Worm (Caenorhabditis elegans) whole organism, young adult: ENCODE measurements around the gene C45B2.1.

Experiments
- B0019.2 ChIP-seq: fragments of 200-800 bp; sonication (Bioruptor generic); conservative IDR thresholded peaks from 2 replicates; pipeline ENCODE4 v1.3.6; 2022; ENCODE audit warnings: missing genetic modification reagents, missing genetic modification characterization, missing compliant biosample characterization
- F10E7.11 ChIP-seq: sonication (generic microtip); optimal IDR thresholded peaks from 2 replicates; lab custom pipeline; 2017; ENCODE audit warnings: mild to moderate bottlenecking, missing genetic modification characterization, moderate library complexity, missing compliant biosample characterization
- Y56A3A.18 ChIP-seq: fragments of 200-800 bp; sonication (Bioruptor generic); IDR thresholded peaks from 2 replicates; pipeline ENCODE4 v1.3.6; 2022; ENCODE audit warnings: missing genetic modification reagents, missing genetic modification characterization, missing compliant biosample characterization
- akir-1 ChIP-seq: fragments of 200-800 bp; sonication (Bioruptor generic); optimal IDR thresholded peaks from 2 replicates; lab custom pipeline; 2018; ENCODE audit warnings: mild to moderate bottlenecking, missing genetic modification characterization, moderate library complexity, missing compliant biosample characterization
- athp-1 ChIP-seq: sonication (generic microtip); optimal IDR thresholded peaks from 2 replicates; lab custom pipeline; 2017; ENCODE audit warnings: mild to moderate bottlenecking, missing genetic modification characterization, missing compliant biosample characterization
- attf-5 ChIP-seq: fragments of 200-800 bp; sonication (Bioruptor generic); optimal IDR thresholded peaks from 2 replicates; lab custom pipeline; 2018; ENCODE audit warnings: mild to moderate bottlenecking, missing genetic modification characterization, missing compliant biosample characterization
- attf-6 ChIP-seq: fragments of 200-800 bp; sonication (Bioruptor generic); IDR thresholded peaks from 2 replicates; pipeline ENCODE4 v1.3.6; 2022; ENCODE audit warnings: missing genetic modification reagents, missing genetic modification characterization, missing compliant biosample characterization
- ceh-58 ChIP-seq: fragments of 200-800 bp; sonication (Bioruptor generic); IDR thresholded peaks from 2 replicates; pipeline ENCODE4 v1.3.6; 2022; ENCODE audit warnings: missing genetic modification characterization, missing compliant biosample characterization
- dpff-1 ChIP-seq: sonication (generic microtip); optimal IDR thresholded peaks from 2 replicates; lab custom pipeline; 2017; ENCODE audit warnings: mild to moderate bottlenecking, missing genetic modification characterization, missing compliant biosample characterization
- egrh-3 ChIP-seq: fragments of 200-800 bp; sonication (Bioruptor generic); IDR thresholded peaks from 2 replicates; pipeline ENCODE4 v1.3.6; 2022; ENCODE audit warnings: missing genetic modification reagents, missing genetic modification characterization, missing compliant biosample characterization
- him-1 ChIP-seq: sonication (generic microtip); optimal IDR thresholded peaks from 2 replicates; lab custom pipeline; 2016; ENCODE audit warnings: missing genotype, missing genetic modification reagents, missing genetic modification characterization, missing compliant biosample characterization
- hlh-26 ChIP-seq: fragments of 200-800 bp; sonication (Bioruptor generic); conservative IDR thresholded peaks from 2 replicates; pipeline ENCODE4 v1.3.6; 2022; ENCODE audit warnings: missing genetic modification reagents, missing genetic modification characterization, missing compliant biosample characterization
- let-607 ChIP-seq, 2 experiments: fragments of 200-800 bp in 1 of 2; sonication (Bioruptor generic) in 1 of 2; sonication (generic microtip) in 1 of 2; optimal IDR thresholded peaks; 2 replicates each; lab custom pipeline; 2016 to 2018; ENCODE audit warnings: mild to moderate bottlenecking in 2 of 2, missing compliant biosample characterization in 2 of 2, missing genetic modification characterization in 2 of 2, moderate library complexity in 2 of 2, missing genotype in 1 of 2
- lsl-1 ChIP-seq: fragments of 200-800 bp; sonication (Bioruptor generic); optimal IDR thresholded peaks from 2 replicates; lab custom pipeline; 2018; ENCODE audit warnings: mild to moderate bottlenecking, missing genetic modification characterization, moderate library complexity, missing compliant biosample characterization
- madf-3 ChIP-seq: fragments of 200-800 bp; sonication (Bioruptor generic); IDR thresholded peaks from 2 replicates; pipeline ENCODE4 v1.3.6; 2022; ENCODE audit warnings: missing genetic modification reagents, missing genetic modification characterization, missing compliant biosample characterization
- nfya-1 ChIP-seq: sonication (generic microtip); optimal IDR thresholded peaks from 2 replicates; lab custom pipeline; 2017; ENCODE audit warnings: antibody characterized with exemption, missing compliant biosample characterization, missing genetic modification characterization, borderline replicate concordance; ENCODE audit not compliant: insufficient read depth
- nfyb-1 ChIP-seq: fragments of 200-800 bp; sonication (Bioruptor generic); IDR thresholded peaks from 2 replicates; pipeline ENCODE4 v1.3.6; 2022; ENCODE audit warnings: missing genetic modification reagents, missing genetic modification characterization, missing compliant biosample characterization
- nhr-120 ChIP-seq: fragments of 200-800 bp; sonication (Bioruptor generic); IDR thresholded peaks from 2 replicates; pipeline ENCODE4 v1.3.6; 2022; ENCODE audit warnings: missing genetic modification characterization, missing compliant biosample characterization
- nhr-27 ChIP-seq: fragments of 200-800 bp; sonication (Bioruptor generic); optimal IDR thresholded peaks from 2 replicates; lab custom pipeline; 2018; ENCODE audit warnings: mild to moderate bottlenecking, missing genetic modification characterization, moderate library complexity, missing compliant biosample characterization
- somi-1 ChIP-seq: fragments of 200-800 bp; sonication (Bioruptor generic); optimal IDR thresholded peaks from 2 replicates; lab custom pipeline; 2018; ENCODE audit warnings: mild to moderate bottlenecking, missing genetic modification characterization, missing compliant biosample characterization
- sptf-2 ChIP-seq: fragments of 200-800 bp; sonication (Bioruptor generic); optimal IDR thresholded peaks from 2 replicates; lab custom pipeline; 2018; ENCODE audit warnings: mild to moderate bottlenecking, missing genetic modification characterization, missing compliant biosample characterization
- zfh-2 ChIP-seq: fragments of 200-800 bp; sonication (Bioruptor generic); conservative IDR thresholded peaks from 2 replicates; pipeline ENCODE4 v1.3.6; 2022; ENCODE audit warnings: missing genetic modification reagents, missing genetic modification characterization, missing compliant biosample characterization
- ztf-25 ChIP-seq: fragments of 200-800 bp; sonication (Bioruptor generic); IDR thresholded peaks from 2 replicates; pipeline ENCODE4 v1.3.6; 2022; ENCODE audit warnings: missing genetic modification reagents, missing genetic modification characterization, missing compliant biosample characterization

The C45B2.1 gene

DNA sequence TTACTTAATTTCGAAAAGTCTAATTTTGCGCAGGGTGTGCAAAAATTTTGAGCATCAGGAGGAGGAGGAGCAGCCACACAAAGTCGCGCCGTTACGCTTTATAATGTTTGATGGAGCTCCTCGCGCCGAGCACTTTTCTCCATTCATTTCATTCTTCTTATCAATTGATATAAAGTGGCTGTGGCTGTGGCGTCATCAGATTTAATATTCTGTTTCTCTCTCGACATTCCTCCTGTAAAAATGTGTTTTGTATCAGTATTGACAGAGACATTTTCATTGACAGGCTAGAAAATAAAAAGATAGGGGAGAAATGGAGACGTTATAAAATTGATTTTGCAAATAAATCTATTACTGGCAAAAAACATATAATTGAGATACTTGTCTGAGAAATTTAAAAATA lies 43.4 kb downstream of the C45B2.1 start (continued):
- TF ChIP-seq zfh-2 (GFP tag; lab: Robert Waterston, UW) (no peak), nfyb-1 (GFP tag; lab: Robert Waterston, UW) (no peak), nfya-1 (no peak), dpff-1 (tag; lab: Kevin White, UChicago) (no peak), let-607 (tag; optimal IDR thresholded peaks at IDR 0.05; lab: Kevin White, UChicago) (peak in 1 of 2 experiments; percentile 12), nhr-27 (tag; lab: Kevin White, UChicago) (no peak), sptf-2 (GFP tag; lab: Kevin White, UChicago) (no peak), madf-3 (GFP tag; lab: Robert Waterston, UW) (no peak), egrh-3 (GFP tag; lab: Robert Waterston, UW) (no peak), Y56A3A.18 (GFP tag; lab: Robert Waterston, UW) (no peak), attf-6 (GFP tag; lab: Robert Waterston, UW) (no peak), nhr-120 (no peak), akir-1 (GFP tag; lab: Kevin White, UChicago) (no peak), ztf-25 (GFP tag; lab: Robert Waterston, UW) (no peak), athp-1 (tag; lab: Kevin White, UChicago) (no peak), lsl-1 (GFP tag; lab: Kevin White, UChicago) (no peak), hlh-26 (no peak), him-1 (tag; lab: Kevin White, UChicago) (no peak), attf-5 (GFP tag; lab: Kevin White, UChicago) (no peak), F10E7.11 (tag; lab: Kevin White, UChicago) (no peak)
- TF ChIP-seq, all 124 proteins: peak for 6

DNA sequence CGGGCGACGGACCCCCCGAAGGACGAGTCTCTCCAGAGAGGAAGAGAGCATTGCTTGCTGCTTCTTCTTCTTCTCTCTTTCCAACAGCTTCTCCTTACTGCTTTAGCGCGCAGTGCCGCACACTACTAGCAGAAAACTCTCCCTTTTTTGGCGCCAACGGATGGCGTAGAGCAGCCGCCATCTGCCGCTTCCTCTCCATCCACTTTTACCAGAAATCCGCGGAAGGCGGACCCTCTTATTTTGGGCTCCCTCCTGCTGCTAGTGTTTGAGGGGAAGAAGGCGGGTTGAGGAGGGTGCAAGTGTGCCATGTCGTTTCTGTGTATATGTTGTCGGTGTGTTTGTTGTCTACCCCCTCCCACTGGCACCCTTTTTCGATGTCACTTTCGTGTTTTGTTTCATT lies 48.5 kb downstream of the C45B2.1 start:
- TF ChIP-seq madf-3 (GFP tag; lab: Robert Waterston, UW), result 0 out of 2 replicates have a peak, but pooled peaks have one; percentile 35
- no peak for TF ChIP-seq B0019.2 (GFP tag; lab: Robert Waterston, UW)
- no peak for TF ChIP-seq somi-1 (GFP tag; lab: Kevin White, UChicago)
- TF ChIP-seq egrh-3 (GFP tag; lab: Robert Waterston, UW), result peak; percentile 47
- TF ChIP-seq akir-1 (GFP tag; lab: Kevin White, UChicago), result no peak
- no peak for TF ChIP-seq dpff-1 (tag; lab: Kevin White, UChicago)
- TF ChIP-seq ceh-58 (GFP tag; lab: Robert Waterston, UW), result no peak
- no peak for TF ChIP-seq lsl-1 (GFP tag; lab: Kevin White, UChicago)
- peak; percentile 92 for TF ChIP-seq zfh-2 (GFP tag; lab: Robert Waterston, UW)
